Worm (Caenorhabditis elegans) whole organism, mixed stage, embryonic: ENCODE measurements around the gene nhr-179.

Source experiments
- M03D4.4 ChIP-seq: sonication (generic microtip); optimal IDR thresholded peaks from 2 replicates; lab custom pipeline; 2017; ENCODE audit warnings: mild to moderate bottlenecking, missing genetic modification characterization, missing compliant biosample characterization
- ceh-39 ChIP-seq: fragments of 150-350 bp; optimal IDR thresholded peaks from 2 replicates; lab custom pipeline; 2014; ENCODE audit warnings: missing biosample characterization, missing genetic modification characterization
- ces-1 ChIP-seq: fragments of 150-350 bp; optimal IDR thresholded peaks from 2 replicates; lab custom pipeline; 2014; ENCODE audit warnings: missing biosample characterization, missing genetic modification reagents, missing genetic modification characterization
- cnd-1 ChIP-seq: fragments of 200-800 bp; sonication (Bioruptor generic); optimal IDR thresholded peaks from 2 replicates; lab custom pipeline; 2018; ENCODE audit warnings: mild to moderate bottlenecking, missing genetic modification characterization, missing compliant biosample characterization
- drap-1 ChIP-seq: fragments of 200-800 bp; sonication (Bioruptor generic); optimal IDR thresholded peaks from 3 replicates; lab custom pipeline; 2018; ENCODE audit warnings: mild to moderate bottlenecking, missing genetic modification characterization, missing compliant biosample characterization
- elt-1 ChIP-seq: sonication (generic microtip); optimal IDR thresholded peaks from 2 replicates; lab custom pipeline; 2017; ENCODE audit warnings: missing genetic modification characterization, mild to moderate bottlenecking, missing compliant biosample characterization, antibody characterized with exemption, moderate library complexity, borderline replicate concordance; ENCODE audit not compliant: insufficient read depth
- flh-1 ChIP-seq: fragments of 200-800 bp; sonication (Bioruptor generic); optimal IDR thresholded peaks from 2 replicates; lab custom pipeline; 2018; ENCODE audit warnings: mild to moderate bottlenecking, missing genetic modification characterization, moderate library complexity, missing compliant biosample characterization
- hlh-1 ChIP-seq: fragments of 150-350 bp; optimal IDR thresholded peaks from 2 replicates; lab custom pipeline; 2014; ENCODE audit warnings: missing biosample characterization, missing genetic modification reagents, missing genetic modification characterization
- lin-13 ChIP-seq: fragments of 150-350 bp; optimal IDR thresholded peaks from 2 replicates; lab custom pipeline; 2014; ENCODE audit warnings: missing biosample characterization, missing genetic modification characterization
- mep-1 ChIP-seq: fragments of 150-350 bp; optimal IDR thresholded peaks from 2 replicates; lab custom pipeline; 2017; ENCODE audit warnings: missing biosample characterization, missing genetic modification reagents, missing genetic modification characterization, inconsistent platforms
- nhr-2 ChIP-seq: fragments of 150-350 bp; optimal IDR thresholded peaks from 2 replicates; lab custom pipeline; 2014; ENCODE audit warnings: missing biosample characterization, missing genetic modification characterization
- pha-4 ChIP-seq: fragments of 150-350 bp; optimal IDR thresholded peaks from 2 replicates; lab custom pipeline; 2018; ENCODE audit warnings: missing biosample characterization, missing genetic modification reagents, missing genetic modification characterization
- sptf-1 ChIP-seq: sonication (generic microtip); optimal IDR thresholded peaks from 2 replicates; lab custom pipeline; 2017; ENCODE audit warnings: mild to moderate bottlenecking, missing genetic modification characterization, moderate library complexity, missing compliant biosample characterization
- tbx-8 ChIP-seq: fragments of 200-800 bp; sonication (Bioruptor generic); optimal IDR thresholded peaks from 2 replicates; lab custom pipeline; 2018; ENCODE audit warnings: mild to moderate bottlenecking, missing genetic modification characterization, moderate library complexity, missing compliant biosample characterization
- unc-120 ChIP-seq: sonication (generic microtip); optimal IDR thresholded peaks from 2 replicates; lab custom pipeline; 2017; ENCODE audit warnings: missing genetic modification characterization, missing compliant biosample characterization; ENCODE audit not compliant: poor library complexity, severe bottlenecking
- unc-62 ChIP-seq: fragments of 150-350 bp; optimal IDR thresholded peaks from 2 replicates; lab custom pipeline; 2014; ENCODE audit warnings: missing biosample characterization, missing genetic modification reagents, missing genetic modification characterization
- zip-8 ChIP-seq: fragments of 150-350 bp; optimal IDR thresholded peaks from 2 replicates; lab custom pipeline; 2014; ENCODE audit warnings: missing biosample characterization, missing genetic modification characterization
- ztf-11 ChIP-seq: fragments of 150-350 bp; optimal IDR thresholded peaks from 2 replicates; lab custom pipeline; 2014; ENCODE audit warnings: missing biosample characterization, missing genetic modification characterization

Gene nhr-179

ce11 chrV:1570679-1571078 is 48.0 kb downstream of the nhr-179 start:
- TF ChIP-seq unc-62 (GFP tag; lab: Kevin White, UChicago) (peak; percentile 68), nhr-2 (tag; lab: Kevin White, UChicago) (peak; percentile 38), M03D4.4 (tag; lab: Kevin White, UChicago) (peak; percentile 24), sptf-1 (tag; lab: Kevin White, UChicago) (no peak), zip-8 (tag; lab: Kevin White, UChicago) (no peak), ztf-11 (tag; lab: Kevin White, UChicago) (peak; percentile 11), mep-1 (tag; lab: Kevin White, UChicago) (peak; percentile 56), ceh-39 (tag; lab: Kevin White, UChicago) (peak; percentile 68), cnd-1 (tag; lab: Kevin White, UChicago) (peak; percentile 54), flh-1 (GFP tag; lab: Kevin White, UChicago) (no peak), hlh-1 (tag; lab: Kevin White, UChicago) (peak; percentile 49), elt-1 (tag; lab: Kevin White, UChicago) (peak; percentile 39)

DNA sequence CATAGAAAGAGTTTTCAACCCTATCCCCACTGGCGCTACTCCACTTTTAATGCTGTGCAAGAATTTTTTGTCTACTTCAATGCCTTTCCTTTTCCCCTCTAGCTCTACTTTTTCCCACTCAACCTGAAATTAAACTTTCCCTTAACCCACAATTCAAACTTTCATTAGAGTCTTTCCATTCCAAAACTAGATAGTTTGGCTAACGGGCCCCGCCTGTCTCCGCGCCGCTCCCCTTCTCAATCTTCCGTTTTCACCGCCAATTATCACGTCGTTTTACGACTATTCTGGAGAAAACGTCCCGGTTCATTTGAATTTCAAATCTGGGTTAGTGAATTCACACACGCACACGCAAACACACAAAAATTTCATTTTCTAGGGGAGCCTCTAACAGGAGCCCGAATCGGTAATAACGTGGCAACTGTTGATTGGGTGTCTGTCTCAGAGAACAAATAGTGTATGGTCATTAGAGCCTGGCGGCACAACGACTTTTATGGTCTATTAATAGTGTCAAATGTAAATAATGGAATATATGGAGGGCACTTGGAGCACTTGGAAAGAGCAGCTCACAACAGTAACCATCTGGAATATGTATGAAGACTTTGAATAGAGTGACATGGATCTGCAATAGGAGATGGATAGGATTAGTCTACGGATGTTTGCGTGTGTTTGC is 48.8 kb downstream of the nhr-179 start:
- TF ChIP-seq nhr-2 (tag; lab: Kevin White, UChicago): peak; percentile 65
- no peak for TF ChIP-seq flh-1 (GFP tag; lab: Kevin White, UChicago)
- TF ChIP-seq pha-4 (tag; lab: Kevin White, UChicago): peak; percentile 45
- no peak for TF ChIP-seq hlh-1 (tag; lab: Kevin White, UChicago)
- TF ChIP-seq mep-1 (tag; lab: Kevin White, UChicago): no peak
- no peak for TF ChIP-seq drap-1 (GFP tag; lab: Kevin White, UChicago)
- TF ChIP-seq ceh-39 (tag; lab: Kevin White, UChicago): no peak
- no peak for TF ChIP-seq tbx-8 (GFP tag; lab: Kevin White, UChicago)
- TF ChIP-seq zip-8 (tag; lab: Kevin White, UChicago): no peak
- TF ChIP-seq cnd-1 (tag; lab: Kevin White, UChicago): no peak
- TF ChIP-seq ces-1 (GFP tag; lab: Kevin White, UChicago): no peak

DNA sequence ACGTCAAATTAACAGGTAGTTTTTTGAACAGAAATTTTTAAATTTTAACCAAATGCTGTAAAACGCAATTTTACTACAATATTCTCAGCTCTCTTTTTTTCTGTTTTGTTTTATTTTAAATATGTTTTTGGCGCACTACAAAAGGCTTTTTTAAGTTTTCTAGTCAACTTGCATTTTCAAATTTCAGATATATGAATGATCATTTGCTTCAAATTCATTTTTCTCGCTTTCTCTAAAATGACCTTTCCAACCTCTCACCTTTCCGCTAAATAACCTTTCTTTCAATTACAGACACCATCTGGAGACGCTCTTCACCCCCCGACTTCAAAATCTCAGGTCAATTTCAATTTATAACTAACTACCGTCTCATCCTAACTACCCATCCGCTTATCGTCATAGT is 51.9 kb downstream of the nhr-179 start, which contains the start of gene cdc-25.2:
Gene cdc-25.2 (plus strand): TSS at position 301 of the 400 bp plus-strand sequence.
- TF ChIP-seq unc-120 (tag; lab: Kevin White, UChicago) (no peak), lin-13 (tag; lab: Kevin White, UChicago) (no peak)
